Worm (Caenorhabditis elegans): ENCODE measurements around the gene H04M03.11.

DNA sequence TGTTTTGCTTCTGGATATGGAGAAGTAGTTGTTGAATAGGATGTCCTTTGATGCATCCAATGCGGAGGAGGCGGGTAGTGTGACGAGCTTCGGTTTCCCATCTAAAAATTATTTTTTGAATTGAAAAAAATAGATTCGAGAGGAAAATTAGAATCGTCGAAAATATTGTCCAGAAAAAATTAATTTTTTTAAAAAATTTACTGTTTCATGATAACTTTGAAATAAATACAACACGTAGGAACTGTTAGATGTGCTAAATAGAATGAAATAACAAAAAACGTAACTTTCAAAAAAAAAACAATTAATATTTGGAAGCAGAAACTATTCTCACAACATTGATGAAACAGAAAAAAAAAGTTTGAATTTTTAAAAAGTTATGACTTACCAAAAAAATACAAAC lies 24.5 kb downstream of the H04M03.11 start, which contains the start of gene C06E7.4:
- TF ChIP-seq snpc-4 (tag; optimal IDR thresholded peaks at IDR 0.05) (no peak), nhr-11 (tag; optimal IDR thresholded peaks at IDR 0.05) (no peak), mdl-1 (tag; optimal IDR thresholded peaks at IDR 0.05) (no peak)

Data from whole organism, L3 larva.